Worm (Caenorhabditis elegans): ENCODE data around the gene cin-4.
A peak's percentile ranks its signal among the peaks of the same experiment; 100 is the strongest.

The cin-4 gene

ce11 chrII:7024897-7025852 is 12.9 kb upstream of the cin-4 start, which contains the start of gene znf-598 (continued):
- peak; percentile 43 for TF ChIP-seq nhr-6 (tag; optimal IDR thresholded peaks at IDR 0.05)
- no peak for TF ChIP-seq pha-4 (GFP tag; IDR thresholded peaks at IDR 0.05)
- peak; percentile 24 for TF ChIP-seq pha-4 (tag; optimal IDR thresholded peaks at IDR 0.05)
- TF ChIP-seq Y105C5A.15 (GFP tag; IDR thresholded peaks at IDR 0.05), result no peak
- no peak for TF ChIP-seq unc-130 (GFP tag; optimal IDR thresholded peaks at IDR 0.05)
- peak in 1 of 2 experiments; percentile 83 for TF ChIP-seq lsy-2 (tag; optimal IDR thresholded peaks at IDR 0.05)
- TF ChIP-seq ZK546.5 (tag; optimal IDR thresholded peaks at IDR 0.05), result no peak
- no peak for TF ChIP-seq aly-2 (tag; optimal IDR thresholded peaks at IDR 0.05)
- TF ChIP-seq mxl-3 (GFP tag; optimal IDR thresholded peaks at IDR 0.05), result no peak
- TF ChIP-seq pqm-1 (tag; optimal IDR thresholded peaks at IDR 0.05), result peak; percentile 76
- TF ChIP-seq nhr-76 (tag; optimal IDR thresholded peaks at IDR 0.05), result no peak
- TF ChIP-seq hlh-30 (tag; optimal IDR thresholded peaks at IDR 0.05; ENCODE audit: insufficient read depth), result peak; percentile 19
- TF ChIP-seq lin-15B (tag; optimal IDR thresholded peaks at IDR 0.05), result no peak
- no peak for TF ChIP-seq lin-13 (GFP tag; optimal IDR thresholded peaks at IDR 0.05)
- no peak for TF ChIP-seq egl-43 (GFP tag; IDR thresholded peaks at IDR 0.05)
- no peak for TF ChIP-seq skn-1 (tag; optimal IDR thresholded peaks at IDR 0.05)
- TF ChIP-seq F26F4.8 (GFP tag; conservative IDR thresholded peaks at IDR 0.05), result no peak
- TF ChIP-seq unc-62 (GFP tag; optimal IDR thresholded peaks at IDR 0.05 in 1 of 2), result no peak
- TF ChIP-seq unc-62 (tag; optimal IDR thresholded peaks at IDR 0.05), result no peak
- peak; percentile 58 for TF ChIP-seq dve-1 (tag; optimal IDR thresholded peaks at IDR 0.05; ENCODE audit: insufficient read depth)
- no peak for TF ChIP-seq fos-1 (tag; optimal IDR thresholded peaks at IDR 0.05)
- TF ChIP-seq D1046.2 (GFP tag; IDR thresholded peaks at IDR 0.05), result no peak
- no peak for TF ChIP-seq attf-4 (tag; optimal IDR thresholded peaks at IDR 0.05)
- no peak for TF ChIP-seq T26A8.4 (GFP tag; IDR thresholded peaks at IDR 0.05)

ce11 chrII:7029524-7029923 is 8.6 kb upstream of the cin-4 start:
- TF ChIP-seq hif-1 (tag; optimal IDR thresholded peaks at IDR 0.05), result peak in 1 of 2 experiments; percentile 26
- no peak for TF ChIP-seq vab-7 (GFP tag; IDR thresholded peaks at IDR 0.05)
- no peak for TF ChIP-seq ces-1 (GFP tag; optimal IDR thresholded peaks at IDR 0.05)
- TF ChIP-seq ceh-82 (tag; optimal IDR thresholded peaks at IDR 0.05), result no peak
- no peak for TF ChIP-seq ceh-28 (tag; optimal IDR thresholded peaks at IDR 0.05)
- TF ChIP-seq skn-1 (tag; optimal IDR thresholded peaks at IDR 0.05), result no peak
- TF ChIP-seq daf-19 (GFP tag; conservative IDR thresholded peaks at IDR 0.05), result no peak
- TF ChIP-seq daf-16 (GFP tag; optimal IDR thresholded peaks at IDR 0.05), result no peak
- peak; percentile 12 for TF ChIP-seq daf-16 (tag; optimal IDR thresholded peaks at IDR 0.05)

- TF ChIP-seq R02D3.7 (tag; optimal IDR thresholded peaks at IDR 0.05) (no peak), hlh-11 (tag; optimal IDR thresholded peaks at IDR 0.05) (peak; percentile 63), ztf-7 (tag; optimal IDR thresholded peaks at IDR 0.05) (no peak), set-16 (GFP tag; IDR thresholded peaks at IDR 0.05) (no peak), ces-1 (GFP tag; optimal IDR thresholded peaks at IDR 0.05) (no peak), unc-62 (GFP tag; optimal IDR thresholded peaks at IDR 0.05 in 1 of 2) (peak in 1 of 2 experiments; percentile 95), unc-62 (tag; optimal IDR thresholded peaks at IDR 0.05) (no peak), php-3 (GFP tag; IDR thresholded peaks at IDR 0.05) (0 out of 2 replicates have a peak, but pooled peaks have one; percentile 25), pqm-1 (tag; optimal IDR thresholded peaks at IDR 0.05) (peak; percentile 70), daf-12 (tag; optimal IDR thresholded peaks at IDR 0.05) (no peak), hlh-30 (tag; optimal IDR thresholded peaks at IDR 0.05; ENCODE audit: insufficient read depth) (peak; percentile 11), madf-9 (GFP tag; conservative IDR thresholded peaks at IDR 0.05) (no peak), nhr-11 (tag; optimal IDR thresholded peaks at IDR 0.05) (no peak), T20F7.1 (GFP tag; optimal IDR thresholded peaks at IDR 0.05) (peak; percentile 52), dve-1 (tag; optimal IDR thresholded peaks at IDR 0.05; ENCODE audit: insufficient read depth) (peak; percentile 37), cey-2 (tag; optimal IDR thresholded peaks at IDR 0.05; ENCODE audit: borderline replicate concordance, insufficient read depth) (no peak), lin-38 (GFP tag; IDR thresholded peaks at IDR 0.05) (no peak), arid-1 (GFP tag; conservative IDR thresholded peaks at IDR 0.05) (no peak), hmg-1.1 (GFP tag; IDR thresholded peaks at IDR 0.05) (no peak), nhr-42 (GFP tag; IDR thresholded peaks at IDR 0.05) (no peak), jun-1 (tag; optimal IDR thresholded peaks at IDR 0.05) (no peak)
These were observed 6.9 kb upstream of the cin-4 start for ce11 chrII:7031137-7031697.

Data from whole organism, L4 larva.